Worm (Caenorhabditis elegans) whole organism, L3 larva: ENCODE measurements around the gene F56H9.6.

ENCODE experiments used
- hmg-11 ChIP-seq: sonication (generic microtip); optimal IDR thresholded peaks from 2 replicates; lab custom pipeline; 2016; ENCODE audit warnings: missing genetic modification characterization, missing compliant biosample characterization
- nhr-28 ChIP-seq: fragments of 150-350 bp; optimal IDR thresholded peaks from 2 replicates; lab custom pipeline; 2014; ENCODE audit warnings: missing biosample characterization, missing genetic modification characterization
- nhr-76 ChIP-seq: fragments of 150-350 bp; sonication (generic microtip); optimal IDR thresholded peaks from 5 replicates; lab custom pipeline; 2014; ENCODE audit warnings: missing biosample characterization, missing genetic modification characterization
- nhr-77 ChIP-seq: fragments of 150-350 bp; optimal IDR thresholded peaks from 2 replicates; lab custom pipeline; 2014; ENCODE audit warnings: missing biosample characterization, missing genetic modification characterization
- pqm-1 ChIP-seq: fragments of 150-350 bp; optimal IDR thresholded peaks from 2 replicates; lab custom pipeline; 2017; ENCODE audit warnings: missing biosample characterization, missing genetic modification characterization, inconsistent platforms
- sea-2 ChIP-seq: fragments of 150-350 bp; sonication (generic microtip); optimal IDR thresholded peaks from 4 replicates; lab custom pipeline; 2014; ENCODE audit warnings: missing biosample characterization, missing genetic modification reagents, missing genetic modification characterization

- TF ChIP-seq hmg-11 (tag; lab: Kevin White, UChicago) (no peak), sea-2 (GFP tag; lab: Kevin White, UChicago) (no peak), nhr-76 (no peak), nhr-28 (tag; lab: Kevin White, UChicago) (no peak), nhr-77 (tag; lab: Kevin White, UChicago) (no peak), pqm-1 (no peak)
Measured at ce11 chrV:12624371-12624770, 5.3 kb downstream of the F56H9.6 start, which contains the start of gene F56H9.9.
